Fruit fly (Drosophila melanogaster) whole organism, embryonic: ENCODE data around the gene CG43062.

Source experiments
- Ada2b ChIP-seq: fragments of 200-800 bp; sonication (Bioruptor generic); IDR thresholded peaks from 2 replicates; pipeline ENCODE4 v1.3.6; 2022; ENCODE audit warnings: missing biosample characterization, missing genetic modification characterization
- B-H1 ChIP-seq: fragments of 200-800 bp; sonication (Bioruptor generic); IDR thresholded peaks from 3 replicates; pipeline ENCODE4 v1.3.6; 2022; ENCODE audit warnings: missing biosample characterization, missing genetic modification characterization
- Bdp1 ChIP-seq: fragments of 200-800 bp; sonication (Bioruptor generic); optimal IDR thresholded peaks from 3 replicates; lab custom pipeline; 2016; ENCODE audit warnings: missing biosample characterization, missing genetic modification characterization
- BtbVII ChIP-seq: fragments of 200-800 bp; sonication (Bioruptor generic); optimal IDR thresholded peaks from 3 replicates; lab custom pipeline; 2017; ENCODE audit warnings: missing biosample characterization, mild to moderate bottlenecking, missing genetic modification characterization
- CG11085 ChIP-seq: fragments of 200-800 bp; sonication (Bioruptor generic); IDR thresholded peaks from 2 replicates; pipeline ENCODE4 v1.3.6; 2022; ENCODE audit warnings: missing biosample characterization, missing genetic modification characterization
- CG12744 ChIP-seq: fragments of 200-800 bp; sonication (Bioruptor generic); optimal IDR thresholded peaks from 2 replicates; lab custom pipeline; 2016; ENCODE audit warnings: missing biosample characterization, missing genetic modification characterization
- CG14014 ChIP-seq: fragments of 200-800 bp; sonication (Bioruptor generic); IDR thresholded peaks from 2 replicates; pipeline ENCODE4 v1.3.6; 2022; ENCODE audit warnings: missing biosample characterization, missing genetic modification characterization
- CG14441 ChIP-seq: fragments of 200-800 bp; sonication (Bioruptor generic); IDR thresholded peaks from 2 replicates; pipeline ENCODE4 v1.3.6; 2022; ENCODE audit warnings: missing biosample characterization, missing genetic modification characterization
- CG15011 ChIP-seq: fragments of 200-800 bp; sonication (Bioruptor generic); optimal IDR thresholded peaks from 3 replicates; lab custom pipeline; 2018; ENCODE audit warnings: missing biosample characterization, mild to moderate bottlenecking, missing genetic modification characterization
- CG15269 ChIP-seq: fragments of 200-800 bp; sonication (Bioruptor generic); optimal IDR thresholded peaks from 2 replicates; lab custom pipeline; 2018; ENCODE audit warnings: missing biosample characterization, mild to moderate bottlenecking, missing genetic modification characterization, moderate library complexity
- CG1529 ChIP-seq: fragments of 200-800 bp; sonication (Bioruptor generic); optimal IDR thresholded peaks from 3 replicates; lab custom pipeline; 2018; ENCODE audit warnings: missing biosample characterization, missing genetic modification characterization
- CG16779 ChIP-seq: fragments of 200-800 bp; sonication (Bioruptor generic); IDR thresholded peaks from 2 replicates; pipeline ENCODE4 v1.3.6; 2022; ENCODE audit warnings: missing biosample characterization, missing genetic modification characterization
- CG18764 ChIP-seq: fragments of 200-800 bp; sonication (Bioruptor generic); optimal IDR thresholded peaks from 3 replicates; lab custom pipeline; 2016; ENCODE audit warnings: missing biosample characterization, missing genetic modification characterization
- CG2199 ChIP-seq: fragments of 200-800 bp; sonication (Bioruptor generic); IDR thresholded peaks from 3 replicates; pipeline ENCODE4 v1.3.6; 2022; ENCODE audit warnings: missing biosample characterization, missing genetic modification characterization
- CG2712 ChIP-seq: fragments of 200-800 bp; optimal IDR thresholded peaks from 3 replicates; lab custom pipeline; 2019; ENCODE audit warnings: missing biosample characterization, mild to moderate bottlenecking, missing genetic modification characterization, moderate library complexity
- CG3281 ChIP-seq: fragments of 200-800 bp; sonication (Bioruptor generic); optimal IDR thresholded peaks from 3 replicates; lab custom pipeline; 2017; ENCODE audit warnings: missing biosample characterization, mild to moderate bottlenecking, missing genetic modification characterization
- CG4707 ChIP-seq: fragments of 200-800 bp; sonication (Bioruptor generic); optimal IDR thresholded peaks from 2 replicates; lab custom pipeline; 2018; ENCODE audit warnings: missing biosample characterization, mild to moderate bottlenecking, missing genetic modification characterization, moderate library complexity
- CG7786 ChIP-seq: fragments of 200-800 bp; sonication (Bioruptor generic); optimal IDR thresholded peaks from 2 replicates; lab custom pipeline; 2016; ENCODE audit warnings: missing biosample characterization, missing genetic modification characterization
- CG7839 ChIP-seq: fragments of 200-800 bp; sonication (Bioruptor generic); optimal IDR thresholded peaks from 3 replicates; lab custom pipeline; 2018; ENCODE audit warnings: missing biosample characterization, mild to moderate bottlenecking, missing genetic modification characterization, moderate library complexity
- CG7987 ChIP-seq: fragments of 200-800 bp; sonication (Bioruptor generic); optimal IDR thresholded peaks from 2 replicates; lab custom pipeline; 2018; ENCODE audit warnings: missing biosample characterization, mild to moderate bottlenecking, missing genetic modification characterization, moderate library complexity
- CG8290 ChIP-seq, 3 experiments: fragments of 200-800 bp; sonication (Bioruptor generic); optimal IDR thresholded peaks; 2 replicates each; lab custom pipeline; 2016 to 2019; ENCODE audit warnings: missing biosample characterization in 3 of 3, missing genetic modification characterization in 3 of 3, mild to moderate bottlenecking in 2 of 3, moderate library complexity in 1 of 3
- CG9215 ChIP-seq: fragments of 200-800 bp; sonication (Bioruptor generic); IDR thresholded peaks from 2 replicates; pipeline ENCODE4 v1.3.6; 2022; ENCODE audit warnings: missing biosample characterization, missing genetic modification characterization
- CG9609 ChIP-seq: fragments of 200-800 bp; sonication (Bioruptor generic); optimal IDR thresholded peaks from 3 replicates; lab custom pipeline; 2016; ENCODE audit warnings: missing biosample characterization, missing genetic modification characterization
- CG9932 ChIP-seq: fragments of 200-800 bp; sonication (Bioruptor generic); IDR thresholded peaks from 2 replicates; pipeline ENCODE4 v1.3.6; 2022; ENCODE audit warnings: missing biosample characterization, missing genetic modification characterization
- CrebB ChIP-seq: fragments of 200-800 bp; sonication (Bioruptor generic); optimal IDR thresholded peaks from 3 replicates; lab custom pipeline; 2018; ENCODE audit warnings: missing biosample characterization, mild to moderate bottlenecking, missing genetic modification characterization
- Dad ChIP-seq: fragments of 200-800 bp; sonication (Bioruptor generic); optimal IDR thresholded peaks from 3 replicates; lab custom pipeline; 2016; ENCODE audit warnings: missing biosample characterization, missing genetic modification characterization
- HHEX ChIP-seq: fragments of 200-800 bp; sonication (Bioruptor generic); optimal IDR thresholded peaks from 3 replicates; lab custom pipeline; 2017; ENCODE audit warnings: missing biosample characterization, mild to moderate bottlenecking, missing genetic modification characterization, missing genetic modification reagents
- Hey ChIP-seq: fragments of 200-800 bp; sonication (Bioruptor generic); optimal IDR thresholded peaks from 3 replicates; lab custom pipeline; 2018; ENCODE audit warnings: missing biosample characterization, mild to moderate bottlenecking, missing genetic modification characterization
- Meics ChIP-seq: fragments of 200-800 bp; sonication (Bioruptor generic); optimal IDR thresholded peaks from 2 replicates; lab custom pipeline; 2017; ENCODE audit warnings: missing biosample characterization, mild to moderate bottlenecking, missing genetic modification characterization
- PHDP ChIP-seq: fragments of 200-800 bp; sonication (Bioruptor generic); optimal IDR thresholded peaks from 3 replicates; lab custom pipeline; 2018; ENCODE audit warnings: missing biosample characterization, mild to moderate bottlenecking, missing genetic modification characterization, moderate library complexity
- Sin3A ChIP-seq: fragments of >200 bp; optimal IDR thresholded peaks from 2 replicates; lab custom pipeline; 2018
- Sry-δ ChIP-seq: fragments of 200-800 bp; sonication (Bioruptor generic); optimal IDR thresholded peaks from 2 replicates; lab custom pipeline; 2016; ENCODE audit warnings: missing biosample characterization, missing genetic modification characterization
- Trl ChIP-seq, 3 experiments: fragments of >200 bp in 2 of 3; fragments of 200-800 bp in 1 of 3; sonication (Bioruptor generic) in 1 of 3; optimal IDR thresholded peaks; 2 replicates in 1 of 3; 3 replicates in 2 of 3; lab custom pipeline; 2016 to 2017; ENCODE audit warnings: missing biosample characterization in 1 of 3, missing genetic modification characterization in 1 of 3
- Vsx1 ChIP-seq: fragments of 200-800 bp; sonication (Bioruptor generic); optimal IDR thresholded peaks from 2 replicates; lab custom pipeline; 2017; ENCODE audit warnings: missing biosample characterization, mild to moderate bottlenecking, missing genetic modification characterization, missing genetic modification reagents
- Xbp1 ChIP-seq: fragments of 200-800 bp; sonication (Bioruptor generic); optimal IDR thresholded peaks from 3 replicates; lab custom pipeline; 2016; ENCODE audit warnings: missing biosample characterization, mild to moderate bottlenecking, missing genetic modification characterization
- al ChIP-seq: fragments of 200-800 bp; sonication (Bioruptor generic); IDR thresholded peaks from 2 replicates; pipeline ENCODE4 v1.3.6; 2022; ENCODE audit warnings: missing biosample characterization, missing genetic modification characterization
- cad ChIP-seq: fragments of >200 bp; optimal IDR thresholded peaks from 2 replicates; lab custom pipeline; 2017; ENCODE audit warnings: missing biosample characterization, missing genetic modification characterization
- dmrt11E ChIP-seq: fragments of 200-800 bp; sonication (Bioruptor generic); optimal IDR thresholded peaks from 3 replicates; lab custom pipeline; 2018; ENCODE audit warnings: missing biosample characterization, mild to moderate bottlenecking, missing genetic modification characterization, moderate library complexity
- esg ChIP-seq: fragments of 200-800 bp; sonication (Bioruptor generic); conservative IDR thresholded peaks from 2 replicates; pipeline ENCODE4 v1.3.6; 2022; ENCODE audit warnings: missing biosample characterization, missing genetic modification characterization
- ewg ChIP-seq: fragments of 200-800 bp; sonication (Bioruptor generic); optimal IDR thresholded peaks from 3 replicates; lab custom pipeline; 2017; ENCODE audit warnings: mild to moderate bottlenecking, missing biosample characterization, missing genetic modification reagents, missing genetic modification characterization
- fru ChIP-seq: fragments of >200 bp; optimal IDR thresholded peaks from 2 replicates; lab custom pipeline; 2017
- gsb ChIP-seq: fragments of 200-800 bp; sonication (Bioruptor generic); IDR thresholded peaks from 2 replicates; pipeline ENCODE4 v1.3.6; 2022; ENCODE audit warnings: missing biosample characterization, missing genetic modification characterization
- her ChIP-seq: fragments of 200-800 bp; sonication (Bioruptor generic); optimal IDR thresholded peaks from 2 replicates; lab custom pipeline; 2016; ENCODE audit warnings: missing biosample characterization, missing genetic modification characterization
- kni ChIP-seq: fragments of 200-800 bp; sonication (Bioruptor generic); optimal IDR thresholded peaks from 3 replicates; lab custom pipeline; 2017; ENCODE audit warnings: mild to moderate bottlenecking, missing biosample characterization, missing genetic modification reagents, missing genetic modification characterization
- lab ChIP-seq: fragments of 200-800 bp; sonication (Bioruptor generic); optimal IDR thresholded peaks from 3 replicates; lab custom pipeline; 2017; ENCODE audit warnings: missing biosample characterization, missing genetic modification characterization, mild to moderate bottlenecking, moderate library complexity, missing genetic modification reagents
- ro ChIP-seq: fragments of 200-800 bp; sonication (Bioruptor generic); IDR thresholded peaks from 2 replicates; pipeline ENCODE4 v1.3.6; 2022; ENCODE audit warnings: missing biosample characterization, missing genetic modification characterization
- slp2 ChIP-seq: fragments of 200-800 bp; sonication (Bioruptor generic); optimal IDR thresholded peaks from 2 replicates; lab custom pipeline; 2016; ENCODE audit warnings: missing biosample characterization, missing genetic modification characterization
- so ChIP-seq: fragments of 200-800 bp; sonication (Bioruptor generic); IDR thresholded peaks from 3 replicates; pipeline ENCODE4 v1.3.6; 2022; ENCODE audit warnings: missing biosample characterization, missing genetic modification characterization
- sr ChIP-seq: fragments of 200-800 bp; sonication (Bioruptor generic); IDR thresholded peaks from 3 replicates; pipeline ENCODE4 v1.3.6; 2022; ENCODE audit warnings: missing biosample characterization, missing genetic modification characterization
- twi ChIP-seq: fragments of 200-800 bp; optimal IDR thresholded peaks from 2 replicates; lab custom pipeline; 2019; ENCODE audit warnings: missing biosample characterization, mild to moderate bottlenecking, missing genetic modification characterization, moderate library complexity
- vnd ChIP-seq: fragments of 200-800 bp; sonication (Bioruptor generic); IDR thresholded peaks from 3 replicates; pipeline ENCODE4 v1.3.6; 2022; ENCODE audit warnings: missing biosample characterization, missing genetic modification characterization; ENCODE audit not compliant: partially characterized antibody
- zf30C ChIP-seq: fragments of 200-800 bp; sonication (Bioruptor generic); optimal IDR thresholded peaks from 3 replicates; lab custom pipeline; 2018; ENCODE audit warnings: missing biosample characterization, mild to moderate bottlenecking, missing genetic modification characterization
- zfh1 ChIP-seq: fragments of 200-800 bp; sonication (Bioruptor generic); IDR thresholded peaks from 3 replicates; pipeline ENCODE4 v1.3.6; 2022; ENCODE audit warnings: missing biosample characterization, missing genetic modification characterization

Gene CG43062

dm6 chr3R:11773999-11774397 is 23.9 kb downstream of the CG43062 start (continued):
- no peak for TF ChIP-seq Hey (tag; lab: Kevin White, UChicago)
- no peak for TF ChIP-seq CG7987 (GFP tag; lab: Kevin White, UChicago)
- TF ChIP-seq CG7839 (tag; lab: Kevin White, UChicago): peak; percentile 86
- peak; percentile 55 for TF ChIP-seq esg
- peak; percentile 30 for TF ChIP-seq CG7786 (GFP tag; lab: Kevin White, UChicago)
- no peak for TF ChIP-seq fru
- peak; percentile 17 for TF ChIP-seq CG12744 (GFP tag; lab: Kevin White, UChicago)
- TF ChIP-seq vnd (GFP tag; lab: Robert Waterston, UW): no peak
- TF ChIP-seq Sin3A (lab: Kevin White, UChicago): no peak
- peak; percentile 19 for TF ChIP-seq CG8290 (GFP tag; optimal IDR thresholded peaks at IDR 0.05; lab: Kevin White, UChicago)
- TF ChIP-seq CG8290 (tag; optimal IDR thresholded peaks at IDR 0.05; lab: Kevin White, UChicago): no peak
- no peak for TF ChIP-seq Ada2b
- peak; percentile 94 for TF ChIP-seq zf30C
- no peak for TF ChIP-seq slp2 (GFP tag; lab: Kevin White, UChicago)
- TF ChIP-seq Meics (GFP tag; lab: Kevin White, UChicago): peak; percentile 81
- TF ChIP-seq CG2712 (tag; lab: Kevin White, UChicago): peak; percentile 86
- no peak for TF ChIP-seq CG9609
- no peak for TF ChIP-seq zfh1 (GFP tag; lab: Robert Waterston, UW)
- peak; percentile 26 for TF ChIP-seq ewg (GFP tag; lab: Kevin White, UChicago)
- TF ChIP-seq gsb: no peak
- TF ChIP-seq HHEX: peak; percentile 55
- peak; percentile 38; the same call in 1 of the 2 replicates for TF ChIP-seq CG9932 (GFP tag; lab: Robert Waterston, UW)
- TF ChIP-seq CG15011 (GFP tag; lab: Kevin White, UChicago): peak; percentile 66
- TF ChIP-seq ro (GFP tag; lab: Robert Waterston, UW): no peak
- TF ChIP-seq CG4707 (GFP tag; lab: Kevin White, UChicago): no peak
- no peak for TF ChIP-seq Sry-δ (GFP tag; lab: Kevin White, UChicago)
- TF ChIP-seq CG2199 (GFP tag; lab: Robert Waterston, UW): no peak
- peak; percentile 80 for TF ChIP-seq CG15269 (tag; lab: Kevin White, UChicago)
- TF ChIP-seq Trl (optimal IDR thresholded peaks at IDR 0.05; lab: Kevin White, UChicago): no peak
- no peak for TF ChIP-seq Trl (GFP tag; optimal IDR thresholded peaks at IDR 0.05; lab: Kevin White, UChicago)
- peak; percentile 88 for TF ChIP-seq dmrt11E (tag; lab: Kevin White, UChicago)
- peak; percentile 54; the same call in 1 of the 2 replicates for TF ChIP-seq CG9215
- TF ChIP-seq so: no peak
- no peak for TF ChIP-seq her (GFP tag; lab: Kevin White, UChicago)
- peak; percentile 5 for TF ChIP-seq CG18764
- 0 out of 3 replicates have a peak, but pooled peaks have one; percentile 29 for TF ChIP-seq B-H1 (GFP tag; lab: Robert Waterston, UW)
- peak; percentile 46 for TF ChIP-seq CG1529 (GFP tag; lab: Kevin White, UChicago)
- TF ChIP-seq Bdp1 (GFP tag; lab: Kevin White, UChicago): no peak
- TF ChIP-seq Vsx1 (GFP tag; lab: Kevin White, UChicago): peak; percentile 11
- TF ChIP-seq lab (GFP tag; lab: Kevin White, UChicago): peak; percentile 84
- peak; percentile 72 for TF ChIP-seq CG3281 (GFP tag; lab: Kevin White, UChicago)
- TF ChIP-seq CrebB (tag; lab: Kevin White, UChicago): peak; percentile 22

- TF ChIP-seq cad (GFP tag; lab: Kevin White, UChicago): peak; percentile 43
- no peak for TF ChIP-seq CG14441
- TF ChIP-seq zfh1 (GFP tag; lab: Robert Waterston, UW): no peak
- TF ChIP-seq twi (tag; lab: Kevin White, UChicago): peak; percentile 58
- no peak for TF ChIP-seq BtbVII (GFP tag; lab: Kevin White, UChicago)
- no peak for TF ChIP-seq Dad
- TF ChIP-seq Xbp1 (GFP tag; lab: Kevin White, UChicago): no peak
- TF ChIP-seq CG11085 (GFP tag; lab: Robert Waterston, UW): no peak
- TF ChIP-seq CG16779: no peak
- no peak for TF ChIP-seq sr
- TF ChIP-seq PHDP (tag; lab: Kevin White, UChicago): no peak
- no peak for TF ChIP-seq al (GFP tag; lab: Robert Waterston, UW)
- TF ChIP-seq kni: peak; percentile 85
- TF ChIP-seq CG14014 (GFP tag; lab: Robert Waterston, UW): no peak
Measured at dm6 chr3R:11775207-11775606, 25.1 kb downstream of the CG43062 start.
